Fruit fly (Drosophila melanogaster) whole organism, wandering third instar larva: Measurements from ENCODE around the gene CG14259.

Source experiments
- Abd-B ChIP-seq: fragments of >200 bp; optimal IDR thresholded peaks from 2 replicates; lab custom pipeline; 2017; ENCODE audit warnings: missing biosample characterization, missing genetic modification characterization
- CG32264 ChIP-seq: fragments of 200-800 bp; sonication (Bioruptor generic); optimal IDR thresholded peaks from 2 replicates; lab custom pipeline; 2016; ENCODE audit warnings: missing biosample characterization, missing genetic modification characterization
- CG9705 ChIP-seq: fragments of 200-800 bp; sonication (Bioruptor generic); optimal IDR thresholded peaks from 2 replicates; lab custom pipeline; 2018; ENCODE audit warnings: missing biosample characterization, mild to moderate bottlenecking, missing genetic modification characterization
- Dif ChIP-seq: fragments of 200-275, 200-300 bp; sonication (Bioruptor generic); optimal IDR thresholded peaks from 2 replicates; lab custom pipeline; 2018; ENCODE audit warnings: missing biosample characterization, missing genetic modification characterization; ENCODE audit not compliant: partially characterized antibody
- GATAd ChIP-seq: sonication (Bioruptor generic); optimal IDR thresholded peaks from 2 replicates; lab custom pipeline; 2016; ENCODE audit warnings: missing biosample characterization, missing genetic modification characterization
- HLH106 ChIP-seq: fragments of 200-800 bp; optimal IDR thresholded peaks from 3 replicates; lab custom pipeline; 2019; ENCODE audit warnings: missing biosample characterization, mild to moderate bottlenecking, missing genetic modification characterization, moderate library complexity
- Hnf4 ChIP-seq: fragments of 200-800 bp; sonication (Bioruptor generic); optimal IDR thresholded peaks from 2 replicates; lab custom pipeline; 2016; ENCODE audit warnings: missing biosample characterization, mild to moderate bottlenecking, missing genetic modification characterization
- Hr78 ChIP-seq: fragments of >200 bp; optimal IDR thresholded peaks from 2 replicates; lab custom pipeline; 2017; ENCODE audit warnings: missing biosample characterization, missing genetic modification characterization
- Hr83 ChIP-seq: fragments of 200-300 bp; sonication (Bioruptor generic); optimal IDR thresholded peaks from 2 replicates; lab custom pipeline; 2016; ENCODE audit warnings: missing biosample characterization, mild to moderate bottlenecking, missing genetic modification characterization, moderate library complexity; ENCODE audit not compliant: poor library complexity, severe bottlenecking
- Jra ChIP-seq: sonication (Bioruptor generic); optimal IDR thresholded peaks from 2 replicates; lab custom pipeline; 2016; ENCODE audit warnings: missing biosample characterization, missing genetic modification characterization
- Mio ChIP-seq: sonication (Bioruptor generic); optimal IDR thresholded peaks from 2 replicates; lab custom pipeline; 2016; ENCODE audit warnings: missing biosample characterization, missing genetic modification characterization
- Myc ChIP-seq: fragments of >200 bp; optimal IDR thresholded peaks from 2 replicates; lab custom pipeline; 2017
- OdsH ChIP-seq: fragments of 200-800 bp; sonication (Bioruptor generic); optimal IDR thresholded peaks from 2 replicates; lab custom pipeline; 2016; ENCODE audit warnings: missing biosample characterization, mild to moderate bottlenecking, missing genetic modification characterization
- Rel ChIP-seq, 2 experiments: fragments of 200-800 bp; sonication (Bioruptor generic) in 1 of 2; optimal IDR thresholded peaks; 2 replicates in 1 of 2; 3 replicates in 1 of 2; lab custom pipeline; 2016 to 2019; ENCODE audit warnings: mild to moderate bottlenecking in 2 of 2, missing biosample characterization in 2 of 2, missing genetic modification characterization in 2 of 2, moderate library complexity in 1 of 2
- Sp1 ChIP-seq: fragments of 200-800 bp; sonication (Bioruptor generic); optimal IDR thresholded peaks from 3 replicates; lab custom pipeline; 2019; ENCODE audit warnings: missing biosample characterization, mild to moderate bottlenecking, missing genetic modification characterization, moderate library complexity
- Vsx2 ChIP-seq: fragments of 200-300, 225-300 bp; sonication (Bioruptor generic); optimal IDR thresholded peaks from 2 replicates; lab custom pipeline; 2018; ENCODE audit warnings: missing biosample characterization, missing genetic modification characterization; ENCODE audit not compliant: partially characterized antibody
- br ChIP-seq: fragments of 200-800 bp; sonication (Bioruptor generic); optimal IDR thresholded peaks from 2 replicates; lab custom pipeline; 2016; ENCODE audit warnings: missing biosample characterization, missing genetic modification characterization
- brk ChIP-seq: fragments of 200-800 bp; sonication (Bioruptor generic); optimal IDR thresholded peaks from 2 replicates; lab custom pipeline; 2016; ENCODE audit warnings: missing biosample characterization, mild to moderate bottlenecking, missing genetic modification characterization
- dl ChIP-seq, 2 experiments: fragments of 175-275, 200-275 bp in 1 of 2; fragments of 200-275 bp in 1 of 2; sonication (Bioruptor generic); optimal IDR thresholded peaks; lab custom pipeline; 2018; ENCODE audit warnings: mild to moderate bottlenecking in 2 of 2, missing biosample characterization in 2 of 2, missing genetic modification characterization in 2 of 2, moderate library complexity in 2 of 2; ENCODE audit not compliant: partially characterized antibody in 2 of 2, insufficient read depth in 1 of 2
- dmrt93B ChIP-seq: fragments of 200-800 bp; sonication (Bioruptor generic); optimal IDR thresholded peaks from 2 replicates; lab custom pipeline; 2018; ENCODE audit warnings: missing biosample characterization, mild to moderate bottlenecking, missing genetic modification characterization
- dsf ChIP-seq: sonication (Bioruptor generic); optimal IDR thresholded peaks from 2 replicates; lab custom pipeline; 2016; ENCODE audit warnings: missing biosample characterization, missing genetic modification characterization, borderline replicate concordance
- ey ChIP-seq: fragments of 200-800 bp; sonication (Bioruptor generic); optimal IDR thresholded peaks from 2 replicates; lab custom pipeline; 2016; ENCODE audit warnings: missing biosample characterization, missing genetic modification characterization
- foxo ChIP-seq, 2 experiments: fragments of 200-800 bp; sonication (Bioruptor generic); optimal IDR thresholded peaks; 2 replicates in 1 of 2; 3 replicates in 1 of 2; lab custom pipeline; 2016 to 2017; ENCODE audit warnings: missing biosample characterization in 2 of 2, missing genetic modification characterization in 2 of 2
- fru ChIP-seq: fragments of 200-800 bp; sonication (Bioruptor generic); optimal IDR thresholded peaks from 3 replicates; lab custom pipeline; 2016; ENCODE audit warnings: missing biosample characterization, mild to moderate bottlenecking, missing genetic modification characterization
- h ChIP-seq: fragments of 200-800 bp; sonication (Bioruptor generic); optimal IDR thresholded peaks from 3 replicates; lab custom pipeline; 2016; ENCODE audit warnings: missing biosample characterization, mild to moderate bottlenecking, missing genetic modification characterization
- jim ChIP-seq: fragments of 175-275, 200-325 bp; sonication (Bioruptor generic); optimal IDR thresholded peaks from 2 replicates; lab custom pipeline; 2016; ENCODE audit warnings: missing biosample characterization, mild to moderate bottlenecking, missing genetic modification characterization
- pan ChIP-seq: fragments of >200 bp; optimal IDR thresholded peaks from 2 replicates; lab custom pipeline; 2017
- psq ChIP-seq: fragments of 200-800 bp; sonication (Bioruptor generic); optimal IDR thresholded peaks from 3 replicates; lab custom pipeline; 2017; ENCODE audit warnings: missing biosample characterization, mild to moderate bottlenecking, missing genetic modification characterization, moderate library complexity
- rgr ChIP-seq: fragments of 200-800 bp; sonication (Bioruptor generic); optimal IDR thresholded peaks from 3 replicates; lab custom pipeline; 2016; ENCODE audit warnings: missing biosample characterization, mild to moderate bottlenecking, missing genetic modification characterization
- sage ChIP-seq: fragments of 200-800 bp; sonication (Bioruptor generic); optimal IDR thresholded peaks from 2 replicates; lab custom pipeline; 2016; ENCODE audit warnings: missing biosample characterization, mild to moderate bottlenecking, missing genetic modification characterization
- sv ChIP-seq: fragments of 200-800 bp; sonication (Bioruptor generic); optimal IDR thresholded peaks from 3 replicates; lab custom pipeline; 2016; ENCODE audit warnings: missing biosample characterization, missing genetic modification characterization
- tai ChIP-seq: sonication (Bioruptor generic); optimal IDR thresholded peaks from 2 replicates; lab custom pipeline; 2016; ENCODE audit warnings: missing biosample characterization, missing genetic modification characterization
- usp ChIP-seq: fragments of >200 bp; optimal IDR thresholded peaks from 2 replicates; lab custom pipeline; 2017; ENCODE audit warnings: missing biosample characterization, missing genetic modification characterization
- woc ChIP-seq: sonication (Bioruptor generic); optimal IDR thresholded peaks from 2 replicates; lab custom pipeline; 2016; ENCODE audit warnings: missing biosample characterization, mild to moderate bottlenecking, missing genetic modification characterization

CG14259 gene

dm6 chr3R:27082752-27083151, 11.6 kb upstream of the CG14259 start:
- TF ChIP-seq Myc (lab: Kevin White, UChicago): peak; percentile 66
- TF ChIP-seq Abd-B (GFP tag; lab: Kevin White, UChicago): no peak

dm6 chr3R:27084528-27085052, 9.7 kb upstream of the CG14259 start:
- no peak for TF ChIP-seq OdsH (GFP tag; lab: Kevin White, UChicago)
- TF ChIP-seq foxo (GFP tag; optimal IDR thresholded peaks at IDR 0.05; lab: Kevin White, UChicago): peak in 1 of 2 experiments; percentile 10
- TF ChIP-seq h (GFP tag; lab: Kevin White, UChicago): peak; percentile 7
- peak; percentile 12 for TF ChIP-seq fru (GFP tag; lab: Kevin White, UChicago)
- TF ChIP-seq Mio (GFP tag; lab: Kevin White, UChicago): no peak

- no peak for TF ChIP-seq usp (GFP tag; lab: Kevin White, UChicago)
- TF ChIP-seq OdsH (GFP tag; lab: Kevin White, UChicago): no peak
- no peak for TF ChIP-seq woc (GFP tag; lab: Kevin White, UChicago)
- TF ChIP-seq Hr78 (GFP tag; lab: Kevin White, UChicago): no peak
- TF ChIP-seq dmrt93B: no peak
- no peak for TF ChIP-seq dsf (GFP tag; lab: Kevin White, UChicago)
- TF ChIP-seq rgr: no peak
- no peak for TF ChIP-seq Hnf4
- TF ChIP-seq jim (GFP tag; lab: Kevin White, UChicago): no peak
- TF ChIP-seq brk (GFP tag; lab: Kevin White, UChicago): no peak
- TF ChIP-seq sage (GFP tag; lab: Kevin White, UChicago): no peak
- no peak for TF ChIP-seq Jra (GFP tag; lab: Kevin White, UChicago)
- no peak for TF ChIP-seq psq
- TF ChIP-seq Hr83 (GFP tag; lab: Kevin White, UChicago): no peak
- no peak for TF ChIP-seq sv
- TF ChIP-seq h (GFP tag; lab: Kevin White, UChicago): no peak
- TF ChIP-seq Rel (GFP tag; optimal IDR thresholded peaks at IDR 0.05; lab: Kevin White, UChicago): no peak
- TF ChIP-seq Rel (tag; optimal IDR thresholded peaks at IDR 0.05; lab: Kevin White, UChicago): no peak
- no peak for TF ChIP-seq Myc (lab: Kevin White, UChicago)
These were observed 6.8 kb upstream of the CG14259 start, which contains the start of gene Cpr97Ea for dm6 chr3R:27087549-27087948. Cpr97Ea (minus strand) TSS chr3R:27087778.

DNA sequence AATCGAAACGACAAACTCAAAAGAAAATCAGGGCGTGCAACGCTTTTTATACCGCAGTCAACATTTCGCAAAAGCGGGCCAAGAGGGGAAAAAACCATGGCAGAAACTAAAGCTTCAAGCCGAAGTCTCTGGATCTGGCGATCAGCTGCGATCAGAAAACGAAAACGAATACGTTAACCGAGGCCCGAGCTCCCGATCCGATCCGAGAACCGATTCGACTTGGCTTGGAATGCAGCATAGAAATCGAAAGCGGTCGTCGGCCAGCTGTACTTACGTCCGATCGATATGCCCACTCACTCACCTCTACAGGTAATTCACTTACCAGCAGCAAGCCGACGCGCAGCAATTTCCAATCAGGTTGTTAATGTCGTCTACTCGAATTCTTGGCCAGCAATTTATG, 3.2 kb upstream of the CG14259 start, which contains the start of gene Cpr97Eb:
TSS of gene Cpr97Eb (minus strand) at position 25 of the 400 bp plus-strand sequence.
- TF ChIP-seq br (GFP tag; lab: Kevin White, UChicago): no peak
- TF ChIP-seq Dif: no peak
- TF ChIP-seq sv: no peak
- TF ChIP-seq rgr: no peak
- TF ChIP-seq Vsx2: no peak
- TF ChIP-seq dl (GFP tag; optimal IDR thresholded peaks at IDR 0.05; lab: Kevin White, UChicago; ENCODE audit: insufficient read depth in 1 of 2, partially characterized antibody in 2 of 2): no peak
- TF ChIP-seq CG32264: no peak
- no peak for TF ChIP-seq h (GFP tag; lab: Kevin White, UChicago)
- no peak for TF ChIP-seq Hr78 (GFP tag; lab: Kevin White, UChicago)
- no peak for TF ChIP-seq CG9705
- TF ChIP-seq GATAd (GFP tag; lab: Kevin White, UChicago): no peak

dm6 chr3R:27092263-27092662, 2.1 kb upstream of the CG14259 start:
- TF ChIP-seq woc (GFP tag; lab: Kevin White, UChicago) (peak; percentile 16), HLH106 (tag; lab: Kevin White, UChicago) (peak; percentile 65), ey (GFP tag; lab: Kevin White, UChicago) (peak; percentile 75), fru (GFP tag; lab: Kevin White, UChicago) (peak; percentile 57), dl (GFP tag; optimal IDR thresholded peaks at IDR 0.05; lab: Kevin White, UChicago; ENCODE audit: insufficient read depth in 1 of 2, partially characterized antibody in 2 of 2) (no peak), pan (lab: Kevin White, UChicago) (no peak), Sp1 (GFP tag; lab: Kevin White, UChicago) (peak; percentile 48), Rel (GFP tag; optimal IDR thresholded peaks at IDR 0.05; lab: Kevin White, UChicago) (no peak), Rel (tag; optimal IDR thresholded peaks at IDR 0.05; lab: Kevin White, UChicago) (peak; percentile 85), Hr83 (GFP tag; lab: Kevin White, UChicago) (no peak), h (GFP tag; lab: Kevin White, UChicago) (peak; percentile 74), rgr (peak; percentile 71), tai (GFP tag; lab: Kevin White, UChicago) (peak; percentile 69), sage (GFP tag; lab: Kevin White, UChicago) (no peak), Mio (GFP tag; lab: Kevin White, UChicago) (no peak), jim (GFP tag; lab: Kevin White, UChicago) (no peak), foxo (GFP tag; optimal IDR thresholded peaks at IDR 0.05; lab: Kevin White, UChicago) (peak in 1 of 2 experiments; percentile 68), GATAd (GFP tag; lab: Kevin White, UChicago) (peak; percentile 17), psq (peak; percentile 51), Hnf4 (peak; percentile 78), br (GFP tag; lab: Kevin White, UChicago) (peak; percentile 68), OdsH (GFP tag; lab: Kevin White, UChicago) (peak; percentile 57), dmrt93B (peak; percentile 11), Hr78 (GFP tag; lab: Kevin White, UChicago) (no peak), usp (GFP tag; lab: Kevin White, UChicago) (no peak)
